Worm (Caenorhabditis elegans) whole organism, young adult: Measurements from ENCODE around the gene snb-7.

Experiments used
- Y67H2A.10 ChIP-seq: fragments of 200-800 bp; sonication (Bioruptor generic); conservative IDR thresholded peaks from 2 replicates; pipeline ENCODE4 v1.3.6; 2022; ENCODE audit warnings: missing genetic modification reagents, missing genetic modification characterization, missing compliant biosample characterization
- ama-1 ChIP-seq, 3 experiments: fragments of 150-350 bp in 1 of 3; sonication (generic microtip) in 2 of 3; optimal IDR thresholded peaks; 2 replicates each; lab custom pipeline; 2014 to 2018; ENCODE audit warnings: missing biosample characterization in 2 of 3, missing genetic modification characterization in 2 of 3, missing genetic modification reagents in 2 of 3
- atf-7 ChIP-seq: sonication (generic microtip); optimal IDR thresholded peaks from 2 replicates; lab custom pipeline; 2017; ENCODE audit warnings: mild to moderate bottlenecking, missing genetic modification characterization, missing compliant biosample characterization
- cebp-2 ChIP-seq: fragments of 200-800 bp; sonication (Bioruptor generic); IDR thresholded peaks from 2 replicates; pipeline ENCODE4 v1.3.6; 2022; ENCODE audit warnings: missing genetic modification characterization, missing compliant biosample characterization
- ceh-58 ChIP-seq: fragments of 200-800 bp; sonication (Bioruptor generic); IDR thresholded peaks from 2 replicates; pipeline ENCODE4 v1.3.6; 2022; ENCODE audit warnings: missing genetic modification characterization, missing compliant biosample characterization
- dpff-1 ChIP-seq: sonication (generic microtip); optimal IDR thresholded peaks from 2 replicates; lab custom pipeline; 2017; ENCODE audit warnings: mild to moderate bottlenecking, missing genetic modification characterization, missing compliant biosample characterization
- lin-54 ChIP-seq: fragments of 200-800 bp; sonication (Bioruptor generic); optimal IDR thresholded peaks from 2 replicates; lab custom pipeline; 2018; ENCODE audit warnings: mild to moderate bottlenecking, missing genetic modification characterization, missing compliant biosample characterization
- nfya-1 ChIP-seq: sonication (generic microtip); optimal IDR thresholded peaks from 2 replicates; lab custom pipeline; 2017; ENCODE audit warnings: antibody characterized with exemption, missing compliant biosample characterization, missing genetic modification characterization, borderline replicate concordance; ENCODE audit not compliant: insufficient read depth
- nfyb-1 ChIP-seq: fragments of 200-800 bp; sonication (Bioruptor generic); IDR thresholded peaks from 2 replicates; pipeline ENCODE4 v1.3.6; 2022; ENCODE audit warnings: missing genetic modification reagents, missing genetic modification characterization, missing compliant biosample characterization
- snpc-1.1 ChIP-seq: sonication (generic microtip); optimal IDR thresholded peaks from 2 replicates; lab custom pipeline; 2017; ENCODE audit warnings: missing genetic modification characterization, mild to moderate bottlenecking, missing compliant biosample characterization, antibody characterized with exemption, moderate library complexity, missing genotype, missing genetic modification reagents; ENCODE audit not compliant: insufficient read depth
- somi-1 ChIP-seq: fragments of 200-800 bp; sonication (Bioruptor generic); optimal IDR thresholded peaks from 2 replicates; lab custom pipeline; 2018; ENCODE audit warnings: mild to moderate bottlenecking, missing genetic modification characterization, missing compliant biosample characterization
- ztf-26 ChIP-seq: sonication (generic microtip); optimal IDR thresholded peaks from 2 replicates; lab custom pipeline; 2017; ENCODE audit warnings: missing genetic modification characterization, missing compliant biosample characterization

DNA sequence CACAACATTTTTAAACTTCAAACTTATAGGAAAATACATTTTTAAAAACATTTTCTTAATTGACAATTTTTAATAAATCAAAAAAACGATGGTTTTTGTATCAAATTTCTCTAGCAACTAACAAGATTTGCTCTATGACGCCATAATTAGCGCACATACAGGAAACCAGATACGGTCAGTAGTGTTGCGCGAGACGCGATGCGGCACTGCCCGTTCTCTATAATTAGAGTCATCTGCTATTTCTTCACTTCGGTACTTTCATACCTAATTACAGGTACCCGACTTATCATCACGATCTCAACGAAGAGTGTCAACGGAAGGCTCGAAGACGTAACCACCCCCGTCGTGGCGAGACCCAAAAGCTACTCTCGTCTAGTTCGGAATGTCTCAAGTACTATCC lies 16.0 kb upstream of the snb-7 start:
- TF ChIP-seq nfyb-1 (no peak), ama-1 (optimal IDR thresholded peaks at IDR 0.05; lab: Kevin White, UChicago) (no peak), ama-1 (GFP tag; optimal IDR thresholded peaks at IDR 0.05; lab: Kevin White, UChicago) (no peak), ztf-26 (tag; lab: Kevin White, UChicago) (no peak), nfya-1 (tag; lab: Kevin White, UChicago) (no peak), ceh-58 (GFP tag; lab: Robert Waterston, UW) (no peak), somi-1 (GFP tag; lab: Kevin White, UChicago) (no peak), atf-7 (tag; lab: Kevin White, UChicago) (no peak), cebp-2 (GFP tag; lab: Robert Waterston, UW) (no peak), snpc-1.1 (no peak), dpff-1 (tag; lab: Kevin White, UChicago) (no peak), lin-54 (GFP tag; lab: Kevin White, UChicago) (no peak), Y67H2A.10 (no peak)
